Worm (Caenorhabditis elegans) whole organism, mixed stage, embryonic: ENCODE results near the gene msp-56.

Source experiments
- M03D4.4 ChIP-seq: sonication (generic microtip); optimal IDR thresholded peaks from 2 replicates; lab custom pipeline; 2017; ENCODE audit warnings: mild to moderate bottlenecking, missing genetic modification characterization, missing compliant biosample characterization
- bed-3 ChIP-seq: fragments of 200-800 bp; sonication (Bioruptor generic); optimal IDR thresholded peaks from 3 replicates; lab custom pipeline; 2018; ENCODE audit warnings: mild to moderate bottlenecking, missing genetic modification characterization, moderate library complexity, missing compliant biosample characterization
- blmp-1 ChIP-seq: fragments of 150-350 bp; optimal IDR thresholded peaks from 2 replicates; lab custom pipeline; 2014; ENCODE audit warnings: missing biosample characterization, missing genetic modification characterization
- ceh-39 ChIP-seq: fragments of 150-350 bp; optimal IDR thresholded peaks from 2 replicates; lab custom pipeline; 2014; ENCODE audit warnings: missing biosample characterization, missing genetic modification characterization
- ceh-83 ChIP-seq: fragments of 200-800 bp; sonication (Bioruptor generic); optimal IDR thresholded peaks from 2 replicates; lab custom pipeline; 2018; ENCODE audit warnings: mild to moderate bottlenecking, missing genetic modification characterization, missing compliant biosample characterization
- ces-1 ChIP-seq: fragments of 150-350 bp; optimal IDR thresholded peaks from 2 replicates; lab custom pipeline; 2014; ENCODE audit warnings: missing biosample characterization, missing genetic modification reagents, missing genetic modification characterization
- cnd-1 ChIP-seq: fragments of 200-800 bp; sonication (Bioruptor generic); optimal IDR thresholded peaks from 2 replicates; lab custom pipeline; 2018; ENCODE audit warnings: mild to moderate bottlenecking, missing genetic modification characterization, missing compliant biosample characterization
- drap-1 ChIP-seq: fragments of 200-800 bp; sonication (Bioruptor generic); optimal IDR thresholded peaks from 3 replicates; lab custom pipeline; 2018; ENCODE audit warnings: mild to moderate bottlenecking, missing genetic modification characterization, missing compliant biosample characterization
- elt-1 ChIP-seq: sonication (generic microtip); optimal IDR thresholded peaks from 2 replicates; lab custom pipeline; 2017; ENCODE audit warnings: missing genetic modification characterization, mild to moderate bottlenecking, missing compliant biosample characterization, antibody characterized with exemption, moderate library complexity, borderline replicate concordance; ENCODE audit not compliant: insufficient read depth
- elt-3 ChIP-seq: fragments of 150-350 bp; optimal IDR thresholded peaks from 2 replicates; lab custom pipeline; 2014; ENCODE audit warnings: missing biosample characterization, missing genetic modification characterization
- flh-1 ChIP-seq: fragments of 200-800 bp; sonication (Bioruptor generic); optimal IDR thresholded peaks from 2 replicates; lab custom pipeline; 2018; ENCODE audit warnings: mild to moderate bottlenecking, missing genetic modification characterization, moderate library complexity, missing compliant biosample characterization
- ham-2 ChIP-seq: fragments of 200-800 bp; sonication (Bioruptor generic); optimal IDR thresholded peaks from 2 replicates; lab custom pipeline; 2018; ENCODE audit warnings: mild to moderate bottlenecking, missing genetic modification characterization, missing compliant biosample characterization
- hlh-1 ChIP-seq: fragments of 150-350 bp; optimal IDR thresholded peaks from 2 replicates; lab custom pipeline; 2014; ENCODE audit warnings: missing biosample characterization, missing genetic modification reagents, missing genetic modification characterization
- lin-32 ChIP-seq: fragments of 200-800 bp; sonication (Bioruptor generic); optimal IDR thresholded peaks from 2 replicates; lab custom pipeline; 2018; ENCODE audit warnings: mild to moderate bottlenecking, missing genetic modification characterization, missing compliant biosample characterization
- lsy-2 ChIP-seq: fragments of 150-350 bp; optimal IDR thresholded peaks from 2 replicates; lab custom pipeline; 2014; ENCODE audit warnings: missing biosample characterization, missing genetic modification characterization
- mab-5 ChIP-seq: fragments of 150-350 bp; optimal IDR thresholded peaks from 2 replicates; lab custom pipeline; 2014; ENCODE audit warnings: missing biosample characterization, missing genetic modification characterization
- mep-1 ChIP-seq: fragments of 150-350 bp; optimal IDR thresholded peaks from 2 replicates; lab custom pipeline; 2017; ENCODE audit warnings: missing biosample characterization, missing genetic modification reagents, missing genetic modification characterization, inconsistent platforms
- mls-2 ChIP-seq: sonication (generic microtip); optimal IDR thresholded peaks from 2 replicates; lab custom pipeline; 2016; ENCODE audit warnings: mild to moderate bottlenecking, missing genetic modification characterization, moderate library complexity, missing compliant biosample characterization
- nhr-2 ChIP-seq: fragments of 150-350 bp; optimal IDR thresholded peaks from 2 replicates; lab custom pipeline; 2014; ENCODE audit warnings: missing biosample characterization, missing genetic modification characterization
- nhr-237 ChIP-seq: fragments of 150-350 bp; optimal IDR thresholded peaks from 2 replicates; lab custom pipeline; 2014; ENCODE audit warnings: missing biosample characterization, missing genetic modification characterization
- nhr-28 ChIP-seq: fragments of 150-350 bp; optimal IDR thresholded peaks from 2 replicates; lab custom pipeline; 2014; ENCODE audit warnings: missing biosample characterization, missing genetic modification characterization
- nhr-76 ChIP-seq: sonication (generic microtip); optimal IDR thresholded peaks from 2 replicates; lab custom pipeline; 2017; ENCODE audit warnings: missing biosample characterization, missing genetic modification characterization
- pha-4 ChIP-seq: fragments of 150-350 bp; optimal IDR thresholded peaks from 2 replicates; lab custom pipeline; 2018; ENCODE audit warnings: missing biosample characterization, missing genetic modification reagents, missing genetic modification characterization
- sem-2 ChIP-seq: fragments of 200-800 bp; sonication (Bioruptor generic); optimal IDR thresholded peaks from 2 replicates; lab custom pipeline; 2018; ENCODE audit warnings: mild to moderate bottlenecking, missing genetic modification characterization, missing compliant biosample characterization
- snpc-4 ChIP-seq: fragments of 150-350 bp; optimal IDR thresholded peaks from 2 replicates; lab custom pipeline; 2014; ENCODE audit warnings: missing biosample characterization, missing genetic modification characterization
- sptf-1 ChIP-seq: sonication (generic microtip); optimal IDR thresholded peaks from 2 replicates; lab custom pipeline; 2017; ENCODE audit warnings: mild to moderate bottlenecking, missing genetic modification characterization, moderate library complexity, missing compliant biosample characterization
- unc-120 ChIP-seq: sonication (generic microtip); optimal IDR thresholded peaks from 2 replicates; lab custom pipeline; 2017; ENCODE audit warnings: missing genetic modification characterization, missing compliant biosample characterization; ENCODE audit not compliant: poor library complexity, severe bottlenecking
- unc-39 ChIP-seq: fragments of 150-350 bp; optimal IDR thresholded peaks from 2 replicates; lab custom pipeline; 2014; ENCODE audit warnings: missing biosample characterization, missing genetic modification characterization
- zip-8 ChIP-seq: fragments of 150-350 bp; optimal IDR thresholded peaks from 2 replicates; lab custom pipeline; 2014; ENCODE audit warnings: missing biosample characterization, missing genetic modification characterization
- ztf-11 ChIP-seq: fragments of 150-350 bp; optimal IDR thresholded peaks from 2 replicates; lab custom pipeline; 2014; ENCODE audit warnings: missing biosample characterization, missing genetic modification characterization

The msp-56 gene

ce11 chrIV:9840984-9841590 is at the start of gene msp-56, which contains the start of gene kin-24:
msp-56 (plus strand) TSS chrIV:9841540.
kin-24 (minus strand) TSS chrIV:9841084.
- no peak for TF ChIP-seq cnd-1 (tag; lab: Kevin White, UChicago)
- no peak for TF ChIP-seq hlh-1 (tag; lab: Kevin White, UChicago)
- no peak for TF ChIP-seq ztf-11 (tag; lab: Kevin White, UChicago)
- no peak for TF ChIP-seq bed-3
- no peak for TF ChIP-seq flh-1 (GFP tag; lab: Kevin White, UChicago)
- TF ChIP-seq mls-2 (tag; lab: Kevin White, UChicago), result no peak

DNA sequence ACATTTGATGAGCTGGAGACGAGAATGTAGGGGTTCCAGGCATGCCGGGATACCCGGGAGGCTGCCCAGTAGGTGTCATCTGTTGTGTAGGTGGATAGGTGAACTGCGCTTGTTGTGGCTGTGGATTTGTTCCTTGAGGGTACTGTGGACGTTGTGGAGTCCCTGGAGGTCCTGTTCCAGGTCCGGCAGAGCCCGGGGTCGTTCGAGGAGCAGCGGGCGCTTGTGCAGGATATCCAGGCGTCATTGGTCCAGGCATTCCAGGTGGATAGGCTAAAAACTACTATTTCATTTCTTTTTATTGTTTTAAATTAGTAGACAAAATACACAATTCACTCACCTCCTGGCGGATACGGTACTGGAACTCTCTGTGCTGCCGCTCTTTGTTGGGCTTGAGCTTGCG is 46.1 kb upstream of the msp-56 start:
- no peak for TF ChIP-seq elt-3
- TF ChIP-seq, all 35 proteins: peak for 0

ce11 chrIV:9796494-9796893 is 44.8 kb upstream of the msp-56 start, which contains the start of gene pis-1:
pis-1 (minus strand) TSS chrIV:9796594.
- no peak for TF ChIP-seq sem-2 (GFP tag; lab: Kevin White, UChicago)
- no peak for TF ChIP-seq unc-39 (tag; lab: Kevin White, UChicago)
- no peak for TF ChIP-seq cnd-1 (tag; lab: Kevin White, UChicago)
- no peak for TF ChIP-seq mep-1 (tag; lab: Kevin White, UChicago)
- no peak for TF ChIP-seq unc-120 (tag; lab: Kevin White, UChicago)
- no peak for TF ChIP-seq blmp-1 (tag; lab: Kevin White, UChicago)
- no peak for TF ChIP-seq nhr-237 (tag; lab: Kevin White, UChicago)
- no peak for TF ChIP-seq elt-3

DNA sequence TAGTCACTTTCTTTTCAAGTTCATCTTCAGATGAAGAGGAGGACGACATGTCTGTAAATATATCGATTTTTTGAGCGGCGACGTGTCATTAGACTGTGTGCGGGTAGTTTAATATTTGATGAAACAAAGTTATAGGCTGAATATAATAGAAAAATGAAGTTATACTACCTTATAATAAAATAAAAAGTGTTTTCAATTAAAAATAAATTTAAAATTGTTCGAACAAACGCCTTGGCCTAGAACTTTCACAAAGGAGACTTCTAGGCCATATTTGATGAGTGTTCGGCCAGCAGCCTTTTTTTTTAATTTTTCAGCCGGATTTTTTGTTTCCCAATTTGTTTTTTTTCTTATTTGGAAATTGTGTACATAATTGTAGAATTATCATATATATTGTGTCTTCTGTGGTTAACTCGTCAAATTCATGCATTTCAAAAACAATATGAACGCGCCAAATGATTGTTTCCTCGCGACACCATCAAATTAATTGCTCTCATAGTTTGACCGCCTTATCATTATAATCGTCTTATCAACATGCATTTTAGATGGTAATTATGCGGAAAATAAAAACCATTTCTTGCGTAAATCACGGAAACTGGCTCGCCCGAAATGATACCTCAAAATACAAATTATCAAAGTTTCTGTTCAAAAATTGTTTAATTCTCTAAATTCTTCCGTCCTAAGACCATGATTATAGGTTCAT is 43.9 kb upstream of the msp-56 start, which contains the start of gene T13F2.2:
T13F2.2 (minus strand) TSS at position 51 of the 700 bp plus-strand sequence.
- peak; percentile 22 for TF ChIP-seq ces-1 (GFP tag; lab: Kevin White, UChicago)
- TF ChIP-seq ceh-83 (GFP tag; lab: Kevin White, UChicago), result no peak
- TF ChIP-seq, all 35 proteins: peak for 1

DNA sequence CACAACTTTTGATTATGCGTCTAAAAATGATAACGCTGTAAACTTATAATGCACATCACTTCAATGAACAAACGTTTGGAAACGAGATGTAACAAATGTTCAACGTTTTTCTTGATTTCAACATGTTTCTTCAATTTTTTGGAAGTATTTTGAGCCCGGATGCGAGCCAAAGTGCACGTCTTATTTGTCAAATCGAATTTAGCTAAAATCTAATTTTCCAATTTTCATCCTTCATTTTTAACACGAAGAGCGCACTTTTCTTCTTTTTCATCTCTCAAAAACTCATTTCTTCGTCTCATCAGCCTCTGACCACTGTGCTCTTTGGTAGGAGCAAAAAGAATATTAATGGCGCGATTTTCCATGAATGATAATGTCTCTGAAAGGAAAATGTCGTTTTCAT is 43.0 kb upstream of the msp-56 start:
- TF ChIP-seq lin-32 (GFP tag; lab: Kevin White, UChicago), result no peak
- no peak for TF ChIP-seq ceh-83 (GFP tag; lab: Kevin White, UChicago)
- TF ChIP-seq ces-1 (GFP tag; lab: Kevin White, UChicago), result peak; percentile 94
- no peak for TF ChIP-seq cnd-1 (tag; lab: Kevin White, UChicago)

DNA sequence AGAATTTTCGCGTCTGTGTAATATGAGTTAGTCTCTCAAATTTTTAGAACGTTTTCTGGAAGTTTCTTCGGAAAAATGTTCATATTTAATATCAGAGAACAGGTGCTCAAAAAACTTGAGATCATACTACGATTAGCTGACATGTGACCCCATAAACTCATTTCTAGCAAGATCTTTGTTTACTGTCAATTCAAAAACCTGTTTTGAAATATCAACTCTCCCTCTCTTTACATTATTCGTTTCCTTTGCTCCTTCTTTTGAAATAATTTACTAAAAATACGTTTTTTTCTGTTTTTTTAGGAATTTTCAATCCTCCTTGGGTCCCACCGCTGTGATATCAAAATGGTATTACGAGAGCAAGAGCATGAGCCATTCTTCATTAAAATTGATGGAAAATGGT is 42.2 kb upstream of the msp-56 start, which contains the start of gene fat-4:
fat-4 (plus strand) TSS at position 301 of the 400 bp plus-strand sequence.
- TF ChIP-seq unc-39 (tag; lab: Kevin White, UChicago) (no peak), ceh-39 (tag; lab: Kevin White, UChicago) (no peak), sptf-1 (no peak), hlh-1 (tag; lab: Kevin White, UChicago) (no peak), lsy-2 (tag; lab: Kevin White, UChicago) (no peak)

- TF ChIP-seq flh-1 (GFP tag; lab: Kevin White, UChicago) (no peak), bed-3 (no peak), mab-5 (tag; lab: Kevin White, UChicago) (no peak), snpc-4 (tag; lab: Kevin White, UChicago) (no peak), mls-2 (tag; lab: Kevin White, UChicago) (no peak), cnd-1 (tag; lab: Kevin White, UChicago) (no peak), lsy-2 (tag; lab: Kevin White, UChicago) (no peak), nhr-28 (no peak), nhr-76 (tag; lab: Kevin White, UChicago) (no peak)
These were observed 41.7 kb upstream of the msp-56 start for ce11 chrIV:9799664-9800063.

DNA sequence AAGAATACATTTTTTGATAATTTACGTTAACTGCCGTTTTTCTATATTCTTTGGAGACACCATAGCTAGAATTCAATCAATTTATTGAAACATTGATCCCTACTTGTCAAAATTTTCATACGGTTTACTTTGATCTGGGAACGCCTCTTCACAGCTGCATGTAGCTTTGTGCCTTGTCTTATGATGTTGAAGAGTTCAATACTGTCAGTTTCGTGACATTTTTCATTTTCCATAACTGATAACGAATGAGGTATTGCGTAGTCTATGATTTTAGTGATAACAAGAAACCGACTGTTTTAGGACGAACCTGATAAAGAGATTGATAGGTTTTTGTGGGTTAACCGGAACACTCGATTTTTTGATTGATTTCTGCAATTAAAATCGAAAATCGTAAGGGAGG is 39.9 kb upstream of the msp-56 start:
- TF ChIP-seq mls-2 (tag; lab: Kevin White, UChicago), result no peak
- no peak for TF ChIP-seq pha-4
- no peak for TF ChIP-seq drap-1 (GFP tag; lab: Kevin White, UChicago)
- TF ChIP-seq nhr-76 (tag; lab: Kevin White, UChicago), result no peak
- no peak for TF ChIP-seq M03D4.4 (tag; lab: Kevin White, UChicago)
- no peak for TF ChIP-seq snpc-4 (tag; lab: Kevin White, UChicago)
- TF ChIP-seq bed-3, result no peak
- no peak for TF ChIP-seq mab-5 (tag; lab: Kevin White, UChicago)
- TF ChIP-seq sptf-1, result no peak
- no peak for TF ChIP-seq ceh-39 (tag; lab: Kevin White, UChicago)
- no peak for TF ChIP-seq cnd-1 (tag; lab: Kevin White, UChicago)
- TF ChIP-seq mep-1 (tag; lab: Kevin White, UChicago), result no peak
- TF ChIP-seq elt-1 (tag; lab: Kevin White, UChicago), result no peak
- TF ChIP-seq nhr-2, result no peak
- no peak for TF ChIP-seq ham-2 (GFP tag; lab: Kevin White, UChicago)
- TF ChIP-seq zip-8, result no peak
- no peak for TF ChIP-seq sem-2 (GFP tag; lab: Kevin White, UChicago)
- TF ChIP-seq lsy-2 (tag; lab: Kevin White, UChicago), result no peak
- TF ChIP-seq hlh-1 (tag; lab: Kevin White, UChicago), result no peak
